Worm (Caenorhabditis elegans): Measurements from ENCODE around the gene F55A11.4.

The F55A11.4 gene

DNA sequence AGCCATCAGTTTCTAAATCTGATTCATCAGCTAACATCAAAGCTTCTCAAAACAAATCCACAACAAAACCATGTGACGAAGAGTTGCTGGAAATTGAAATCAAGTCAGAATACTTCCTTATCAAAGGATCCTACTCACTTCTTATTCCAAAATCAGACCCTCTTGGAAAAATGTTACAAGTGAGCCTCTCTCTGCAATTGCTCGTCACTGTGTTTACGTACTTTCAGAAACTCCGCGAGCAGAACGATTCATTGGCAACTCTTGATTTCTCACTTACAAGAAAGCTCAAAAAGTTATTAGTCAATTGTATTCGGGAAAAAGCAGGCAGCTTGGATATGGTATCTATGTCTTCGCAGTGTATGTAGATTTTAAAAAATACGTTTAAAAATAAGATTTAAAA lies 18.8 kb upstream of the F55A11.4 start:
- TF ChIP-seq pha-4 (tag; optimal IDR thresholded peaks at IDR 0.05) (no peak), pat-9 (tag; optimal IDR thresholded peaks at IDR 0.05) (no peak), che-1 (tag; optimal IDR thresholded peaks at IDR 0.05) (no peak), C08G9.2 (tag; optimal IDR thresholded peaks at IDR 0.05) (no peak), ceh-45 (GFP tag; IDR thresholded peaks at IDR 0.05) (no peak), T23F11.4 (GFP tag; optimal IDR thresholded peaks at IDR 0.05) (no peak), rnt-1 (tag; optimal IDR thresholded peaks at IDR 0.05) (no peak)

DNA sequence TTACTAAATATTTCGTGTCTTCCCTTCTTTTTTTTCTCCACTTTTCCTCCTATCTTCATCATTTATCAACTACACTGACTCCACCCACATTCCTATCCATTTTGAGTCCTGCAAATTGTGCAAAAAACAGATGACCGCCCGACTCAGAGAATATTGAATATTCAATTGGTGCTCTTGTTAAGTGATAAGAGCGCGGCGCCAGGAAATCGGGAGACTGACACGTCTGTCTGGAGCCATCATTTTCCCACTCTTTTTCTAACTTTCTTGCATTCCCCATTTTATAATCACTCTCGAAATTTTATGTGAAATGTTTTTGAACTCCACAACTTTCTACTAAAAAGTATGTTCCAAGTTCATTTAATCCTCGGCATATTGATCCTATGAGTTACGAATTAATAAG lies 14.4 kb upstream of the F55A11.4 start:
- TF ChIP-seq che-1 (tag; optimal IDR thresholded peaks at IDR 0.05) (no peak), tbx-2 (tag; optimal IDR thresholded peaks at IDR 0.05) (no peak), ceh-45 (GFP tag; IDR thresholded peaks at IDR 0.05) (no peak), nhr-11 (tag; optimal IDR thresholded peaks at IDR 0.05) (no peak), mec-3 (tag; optimal IDR thresholded peaks at IDR 0.05; ENCODE audit: borderline replicate concordance) (no peak), hlh-8 (tag; optimal IDR thresholded peaks at IDR 0.05) (no peak), F13H6.1 (tag; optimal IDR thresholded peaks at IDR 0.05) (no peak), rnt-1 (tag; optimal IDR thresholded peaks at IDR 0.05) (no peak), pat-9 (tag; optimal IDR thresholded peaks at IDR 0.05) (no peak), tbx-7 (tag; optimal IDR thresholded peaks at IDR 0.05) (no peak), ceh-2 (tag; optimal IDR thresholded peaks at IDR 0.05) (no peak), pha-4 (tag; optimal IDR thresholded peaks at IDR 0.05) (no peak), lim-6 (tag; optimal IDR thresholded peaks at IDR 0.05) (no peak), Y22D7AL.16 (tag; optimal IDR thresholded peaks at IDR 0.05) (no peak), lin-11 (tag; optimal IDR thresholded peaks at IDR 0.05) (no peak), pax-1 (tag; optimal IDR thresholded peaks at IDR 0.05) (no peak), fkh-6 (tag; optimal IDR thresholded peaks at IDR 0.05) (no peak), ref-2 (tag; optimal IDR thresholded peaks at IDR 0.05) (no peak), hlh-6 (tag; optimal IDR thresholded peaks at IDR 0.05) (no peak), pqm-1 (tag; optimal IDR thresholded peaks at IDR 0.05) (no peak)

ce11 chrV:11757358-11757757 lies 12.9 kb upstream of the F55A11.4 start, which contains the start of gene smoc-1:
smoc-1 (plus strand) TSS chrV:11757658.
- TF ChIP-seq dmd-4 (tag; optimal IDR thresholded peaks at IDR 0.05; ENCODE audit: borderline replicate concordance) = no peak
- no peak for TF ChIP-seq ceh-22 (tag; optimal IDR thresholded peaks at IDR 0.05)
- TF ChIP-seq C08G9.2 (tag; optimal IDR thresholded peaks at IDR 0.05) = no peak
- TF ChIP-seq dve-1 (tag; optimal IDR thresholded peaks at IDR 0.05) = no peak
- no peak for TF ChIP-seq gmeb-2 (tag; optimal IDR thresholded peaks at IDR 0.05)
- no peak for TF ChIP-seq mec-3 (tag; optimal IDR thresholded peaks at IDR 0.05; ENCODE audit: borderline replicate concordance)
- no peak for TF ChIP-seq ahr-1 (tag; optimal IDR thresholded peaks at IDR 0.05)
- TF ChIP-seq che-1 (tag; optimal IDR thresholded peaks at IDR 0.05) = no peak
- no peak for TF ChIP-seq tbx-2 (tag; optimal IDR thresholded peaks at IDR 0.05)
- no peak for TF ChIP-seq madf-2 (tag; optimal IDR thresholded peaks at IDR 0.05)
- no peak for TF ChIP-seq lim-6 (tag; optimal IDR thresholded peaks at IDR 0.05)
- TF ChIP-seq hlh-6 (tag; optimal IDR thresholded peaks at IDR 0.05) = no peak
- no peak for TF ChIP-seq pag-3 (tag; optimal IDR thresholded peaks at IDR 0.05; ENCODE audit: borderline replicate concordance)
- no peak for TF ChIP-seq Y22D7AL.16 (tag; optimal IDR thresholded peaks at IDR 0.05)

DNA sequence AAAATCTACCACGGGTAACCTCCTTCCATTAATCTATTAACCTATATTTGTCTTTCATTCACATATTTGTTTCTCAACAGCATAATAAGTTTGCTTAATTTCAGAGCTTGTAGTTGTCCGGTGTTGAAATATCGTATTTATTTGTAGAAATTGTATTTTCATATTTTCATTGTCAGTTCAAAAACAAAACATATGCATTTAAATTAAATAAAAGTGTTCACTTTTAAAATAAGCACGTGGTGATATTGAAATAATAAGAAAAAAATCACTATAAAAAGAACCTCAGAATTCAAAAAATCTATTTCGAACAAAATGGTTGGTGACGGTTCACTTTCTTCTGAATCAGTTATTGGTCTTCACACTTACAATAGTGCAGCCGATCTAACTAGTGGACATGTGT lies 11.6 kb upstream of the F55A11.4 start, which contains the start of gene T04F3.3:
T04F3.3 (plus strand) TSS at position 301 of the 400 bp plus-strand sequence.
- TF ChIP-seq odd-2 (tag; optimal IDR thresholded peaks at IDR 0.05) (no peak), ttx-3 (tag; optimal IDR thresholded peaks at IDR 0.05) (no peak), hlh-13 (GFP tag; optimal IDR thresholded peaks at IDR 0.05) (no peak)

DNA sequence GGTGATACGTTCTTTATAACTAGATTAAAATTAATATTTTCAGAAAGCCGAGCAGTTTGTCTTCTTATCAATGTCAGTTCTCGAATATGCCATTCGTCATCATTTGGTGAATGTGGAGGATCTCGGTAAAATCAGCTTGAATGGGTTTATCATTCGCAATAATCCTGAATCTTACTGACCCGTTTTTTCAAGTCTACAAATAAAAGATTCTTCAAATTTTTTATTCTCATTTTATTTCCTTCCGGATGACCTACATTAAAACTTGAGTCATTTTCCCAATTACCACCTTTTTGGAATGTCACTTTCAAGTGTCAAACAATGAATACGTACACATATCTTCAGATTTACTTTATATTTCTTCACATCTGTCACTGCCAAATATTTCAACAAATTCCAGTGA lies 9.9 kb upstream of the F55A11.4 start, which contains the start of gene T04F3.5:
T04F3.5 (plus strand) TSS at position 301 of the 400 bp plus-strand sequence.
- TF ChIP-seq elt-4 (tag; optimal IDR thresholded peaks at IDR 0.05) = no peak
- TF ChIP-seq dve-1 (tag; optimal IDR thresholded peaks at IDR 0.05) = no peak
- no peak for TF ChIP-seq ceh-22 (tag; optimal IDR thresholded peaks at IDR 0.05)
- TF ChIP-seq pros-1 (tag; optimal IDR thresholded peaks at IDR 0.05) = no peak
- TF ChIP-seq pax-1 (tag; optimal IDR thresholded peaks at IDR 0.05) = no peak
- no peak for TF ChIP-seq ceh-19 (GFP tag; optimal IDR thresholded peaks at IDR 0.05)
- no peak for TF ChIP-seq madf-2 (tag; optimal IDR thresholded peaks at IDR 0.05)
- no peak for TF ChIP-seq hlh-8 (tag; optimal IDR thresholded peaks at IDR 0.05)
- TF ChIP-seq lim-6 (tag; optimal IDR thresholded peaks at IDR 0.05) = no peak
- TF ChIP-seq pha-2 (tag; optimal IDR thresholded peaks at IDR 0.05) = no peak
- TF ChIP-seq tbx-2 (tag; optimal IDR thresholded peaks at IDR 0.05) = no peak
- TF ChIP-seq hlh-13 (GFP tag; optimal IDR thresholded peaks at IDR 0.05) = no peak
- TF ChIP-seq rnt-1 (tag; optimal IDR thresholded peaks at IDR 0.05) = no peak
- TF ChIP-seq unc-55 (GFP tag; optimal IDR thresholded peaks at IDR 0.05) = no peak

Data from whole organism, late embryonic.